Worm (Caenorhabditis elegans) whole organism, L1 larva: ENCODE data around the gene psmd-9.

ENCODE experiments used
- ama-1 ChIP-seq: fragments of 150-350 bp; optimal IDR thresholded peaks from 2 replicates; lab custom pipeline; 2014
- ceh-88 ChIP-seq: fragments of 200-800 bp; sonication (Bioruptor generic); IDR thresholded peaks from 2 replicates; pipeline ENCODE4 v1.3.6; 2022; ENCODE audit warnings: missing genetic modification characterization, missing compliant biosample characterization
- efl-1 ChIP-seq, 4 experiments: fragments of 150-350 bp; optimal IDR thresholded peaks in 3 of 4; peaks in 1 of 4; 1 replicate in 1 of 4; 2 replicates in 3 of 4; lab custom pipeline; 2014; ENCODE audit warnings: missing biosample characterization in 2 of 4, missing genetic modification characterization in 2 of 4, missing genetic modification reagents in 2 of 4
- efl-3 ChIP-seq: fragments of 200-800 bp; sonication (Bioruptor generic); optimal IDR thresholded peaks from 2 replicates; lab custom pipeline; 2018; ENCODE audit warnings: mild to moderate bottlenecking, missing genetic modification characterization, missing compliant biosample characterization
- egl-13 ChIP-seq: sonication (generic microtip); optimal IDR thresholded peaks from 2 replicates; lab custom pipeline; 2016; ENCODE audit warnings: missing genotype, missing genetic modification reagents, missing genetic modification characterization, missing compliant biosample characterization
- ets-5 ChIP-seq: fragments of 200-800 bp; sonication (Bioruptor generic); IDR thresholded peaks from 2 replicates; pipeline ENCODE4 v1.3.6; 2022; ENCODE audit warnings: missing genetic modification characterization, missing compliant biosample characterization
- fkh-10 ChIP-seq: sonication (generic microtip); optimal IDR thresholded peaks from 2 replicates; lab custom pipeline; 2017; ENCODE audit warnings: missing biosample characterization, missing genetic modification reagents, missing genetic modification characterization
- hlh-4 ChIP-seq: sonication (generic microtip); optimal IDR thresholded peaks from 2 replicates; lab custom pipeline; 2016; ENCODE audit warnings: mild to moderate bottlenecking, missing genetic modification characterization, missing compliant biosample characterization
- hpl-2 ChIP-seq: fragments of 150-350 bp; optimal IDR thresholded peaks from 2 replicates; lab custom pipeline; 2014; ENCODE audit warnings: missing biosample characterization, missing genetic modification reagents, missing genetic modification characterization
- lin-13 ChIP-seq: fragments of 150-350 bp; optimal IDR thresholded peaks from 2 replicates; lab custom pipeline; 2014; ENCODE audit warnings: missing biosample characterization, missing genetic modification reagents, missing genetic modification characterization
- lin-35 ChIP-seq, 2 experiments: fragments of 150-350 bp; optimal IDR thresholded peaks; 2 replicates each; lab custom pipeline; 2014; ENCODE audit warnings: missing biosample characterization in 2 of 2, missing genetic modification characterization in 2 of 2, missing genetic modification reagents in 2 of 2
- lir-3 ChIP-seq: sonication (generic microtip); optimal IDR thresholded peaks from 2 replicates; lab custom pipeline; 2016; ENCODE audit warnings: mild to moderate bottlenecking, missing genetic modification characterization, moderate library complexity, missing compliant biosample characterization; ENCODE audit not compliant: poor library complexity
- lsy-2 ChIP-seq, 2 experiments: fragments of 150-350 bp; optimal IDR thresholded peaks; 2 replicates each; lab custom pipeline; 2014; ENCODE audit warnings: missing biosample characterization in 2 of 2, missing genetic modification characterization in 2 of 2
- mab-9 ChIP-seq: fragments of 200-800 bp; sonication (Bioruptor generic); IDR thresholded peaks from 2 replicates; pipeline ENCODE4 v1.3.6; 2022; ENCODE audit warnings: missing genetic modification reagents, missing genetic modification characterization, missing compliant biosample characterization
- mdl-1 ChIP-seq, 2 experiments: fragments of 150-350 bp; optimal IDR thresholded peaks; 2 replicates each; lab custom pipeline; 2014 to 2017; ENCODE audit warnings: missing biosample characterization in 2 of 2, missing genetic modification characterization in 2 of 2, inconsistent platforms in 1 of 2
- nhr-19 ChIP-seq: fragments of 200-800 bp; sonication (Bioruptor generic); conservative IDR thresholded peaks from 2 replicates; pipeline ENCODE4 v1.3.6; 2022; ENCODE audit warnings: missing genetic modification characterization, missing compliant biosample characterization
- nhr-20 ChIP-seq: sonication (generic microtip); optimal IDR thresholded peaks from 2 replicates; lab custom pipeline; 2016; ENCODE audit warnings: mild to moderate bottlenecking, missing genetic modification characterization, missing compliant biosample characterization
- nhr-47 ChIP-seq: sonication (generic microtip); optimal IDR thresholded peaks from 2 replicates; lab custom pipeline; 2016; ENCODE audit warnings: mild to moderate bottlenecking, missing genetic modification characterization, moderate library complexity, missing compliant biosample characterization
- nhr-71 ChIP-seq: sonication (generic microtip); optimal IDR thresholded peaks from 2 replicates; lab custom pipeline; 2016; ENCODE audit warnings: mild to moderate bottlenecking, missing genetic modification characterization, moderate library complexity, missing compliant biosample characterization
- nhr-84 ChIP-seq: sonication (generic microtip); optimal IDR thresholded peaks from 2 replicates; lab custom pipeline; 2017; ENCODE audit warnings: missing biosample characterization, missing genetic modification characterization
- nhr-85 ChIP-seq: sonication (generic microtip); peaks from one replicate; lab custom pipeline; 2016; ENCODE audit warnings: missing genetic modification characterization, inconsistent platforms, missing compliant biosample characterization
- pax-3 ChIP-seq: fragments of 200-800 bp; sonication (Bioruptor generic); optimal IDR thresholded peaks from 2 replicates; lab custom pipeline; 2018; ENCODE audit warnings: mild to moderate bottlenecking, missing genetic modification characterization, moderate library complexity, missing compliant biosample characterization
- rnt-1 ChIP-seq: sonication (generic microtip); optimal IDR thresholded peaks from 2 replicates; lab custom pipeline; 2016; ENCODE audit warnings: mild to moderate bottlenecking, missing genetic modification characterization, moderate library complexity, missing compliant biosample characterization
- skn-1 ChIP-seq: fragments of 150-350 bp; optimal IDR thresholded peaks from 2 replicates; lab custom pipeline; 2014; ENCODE audit warnings: missing biosample characterization, missing genetic modification characterization
- snu-23 ChIP-seq: sonication (generic microtip); optimal IDR thresholded peaks from 2 replicates; lab custom pipeline; 2016; ENCODE audit warnings: missing genetic modification characterization, missing compliant biosample characterization
- sox-4 ChIP-seq: sonication (generic microtip); optimal IDR thresholded peaks from 2 replicates; lab custom pipeline; 2016; ENCODE audit warnings: missing genetic modification characterization, missing compliant biosample characterization
- tbx-2 ChIP-seq: sonication (generic microtip); optimal IDR thresholded peaks from 2 replicates; lab custom pipeline; 2016; ENCODE audit warnings: missing genetic modification characterization, missing compliant biosample characterization
- unc-130 ChIP-seq: fragments of 150-350 bp; optimal IDR thresholded peaks from 2 replicates; lab custom pipeline; 2017; ENCODE audit warnings: missing biosample characterization, missing genetic modification characterization, inconsistent platforms
- unc-62 ChIP-seq: fragments of 150-350 bp; optimal IDR thresholded peaks from 2 replicates; lab custom pipeline; 2014; ENCODE audit warnings: missing biosample characterization, missing genetic modification reagents, missing genetic modification characterization
- xbp-1 ChIP-seq: sonication (generic microtip); optimal IDR thresholded peaks from 2 replicates; lab custom pipeline; 2016; ENCODE audit warnings: missing genetic modification characterization, missing compliant biosample characterization
- zip-4 ChIP-seq: fragments of 200-800 bp; sonication (Bioruptor generic); optimal IDR thresholded peaks from 2 replicates; lab custom pipeline; 2018; ENCODE audit warnings: mild to moderate bottlenecking, missing genetic modification characterization, moderate library complexity, missing compliant biosample characterization
- ztf-4 ChIP-seq: fragments of 150-350 bp; optimal IDR thresholded peaks from 2 replicates; lab custom pipeline; 2014; ENCODE audit warnings: missing biosample characterization, missing genetic modification characterization

Gene psmd-9

ce11 chrII:6888211-6888610, 13.7 kb upstream of the psmd-9 start (continued):
- no peak for TF ChIP-seq egl-13 (tag; lab: Kevin White, UChicago)
- no peak for TF ChIP-seq efl-3 (GFP tag; lab: Kevin White, UChicago)
- peak; percentile 89 for TF ChIP-seq snu-23 (GFP tag; lab: Kevin White, UChicago)
- peak; percentile 21 to 55 for TF ChIP-seq lsy-2 (tag; optimal IDR thresholded peaks at IDR 0.05; lab: Kevin White, UChicago)

- TF ChIP-seq ztf-4 (tag; lab: Kevin White, UChicago) (peak; percentile 39), skn-1 (tag; lab: Kevin White, UChicago) (peak; percentile 8), fkh-10 (GFP tag; lab: Kevin White, UChicago) (no peak), ets-5 (no peak), nhr-84 (tag; lab: Kevin White, UChicago) (no peak), hpl-2 (GFP tag; lab: Kevin White, UChicago) (peak; percentile 57), ama-1 (no peak), hlh-4 (no peak), lir-3 (peak; percentile 9), lin-35 (GFP tag; optimal IDR thresholded peaks at IDR 0.05; lab: Kevin White, UChicago) (peak in 1 of 2 experiments; percentile 9), pax-3 (no peak), efl-1 (optimal IDR thresholded peaks at IDR 0.05; lab: Kevin White, UChicago) (no peak), efl-1 (GFP tag; optimal IDR thresholded peaks at IDR 0.05 in 1 of 2; lab: Kevin White, UChicago) (peak in 1 of 2 experiments; percentile 90), tbx-2 (peak; percentile 23), nhr-20 (tag; lab: Kevin White, UChicago) (peak; percentile 11), lin-13 (GFP tag; lab: Kevin White, UChicago) (peak; percentile 17), nhr-85 (tag; lab: Kevin White, UChicago) (peak; percentile 72), sox-4 (tag; lab: Kevin White, UChicago) (no peak)
Measured at ce11 chrII:6888661-6889579, 13.0 kb upstream of the psmd-9 start.

ce11 chrII:6889580-6889922, 12.3 kb upstream of the psmd-9 start:
- TF ChIP-seq nhr-71 (tag; lab: Kevin White, UChicago): peak; percentile 36
- no peak for TF ChIP-seq unc-130 (tag; lab: Kevin White, UChicago)
- peak; percentile 24 for TF ChIP-seq nhr-47 (tag; lab: Kevin White, UChicago)
- TF ChIP-seq zip-4 (GFP tag; lab: Kevin White, UChicago): peak; percentile 40
- TF ChIP-seq unc-62 (GFP tag; lab: Kevin White, UChicago): no peak
- TF ChIP-seq ztf-4 (tag; lab: Kevin White, UChicago): no peak
- TF ChIP-seq mdl-1 (tag; optimal IDR thresholded peaks at IDR 0.05; lab: Kevin White, UChicago): no peak
- TF ChIP-seq xbp-1: no peak
- TF ChIP-seq lin-35 (GFP tag; optimal IDR thresholded peaks at IDR 0.05; lab: Kevin White, UChicago): peak in 1 of 2 experiments; percentile 35
- peak; percentile 40 for TF ChIP-seq ama-1
- TF ChIP-seq, all 84 proteins: peak for 5

- TF ChIP-seq nhr-71 (tag; lab: Kevin White, UChicago): peak; percentile 33
- peak; percentile 28 for TF ChIP-seq rnt-1 (tag; lab: Kevin White, UChicago)
- TF ChIP-seq mab-9 (GFP tag; lab: Robert Waterston, UW): no peak
- TF ChIP-seq nhr-85 (tag; lab: Kevin White, UChicago): peak; percentile 75
- TF ChIP-seq efl-1 (optimal IDR thresholded peaks at IDR 0.05; lab: Kevin White, UChicago): no peak
- TF ChIP-seq efl-1 (GFP tag; optimal IDR thresholded peaks at IDR 0.05 in 1 of 2; lab: Kevin White, UChicago): peak in 1 of 2 experiments; percentile 59
- TF ChIP-seq lin-35 (GFP tag; optimal IDR thresholded peaks at IDR 0.05; lab: Kevin White, UChicago): no peak
- TF ChIP-seq ztf-4 (tag; lab: Kevin White, UChicago): peak; percentile 46
- peak; percentile 31 for TF ChIP-seq ama-1
- peak; percentile 12; the same call in 1 of the 2 replicates for TF ChIP-seq nhr-19
- TF ChIP-seq ceh-88 (GFP tag; lab: Robert Waterston, UW): 0 out of 2 replicates have a peak, but pooled peaks have one; percentile 42
Measured at ce11 chrII:6890095-6890494, 11.8 kb upstream of the psmd-9 start, which contains the start of gene acer-1. TSS of gene acer-1 (minus strand) at chrII:6890400.
